Worm (Caenorhabditis elegans) whole organism, young adult: ENCODE data around the gene Y57G11C.38.
A peak's percentile ranks its signal among the peaks of the same experiment; 100 is the strongest.

Source experiments
- B0261.1 ChIP-seq: sonication (generic microtip); optimal IDR thresholded peaks from 2 replicates; lab custom pipeline; 2016; ENCODE audit warnings: mild to moderate bottlenecking, missing genetic modification characterization, moderate library complexity, missing compliant biosample characterization
- B0336.3 ChIP-seq: fragments of 200-800 bp; sonication (Bioruptor generic); IDR thresholded peaks from 2 replicates; pipeline ENCODE4 v1.3.6; 2022; ENCODE audit warnings: missing genetic modification characterization, missing compliant biosample characterization
- C17E4.6 ChIP-seq: fragments of 200-800 bp; sonication (Bioruptor generic); IDR thresholded peaks from 2 replicates; pipeline ENCODE4 v1.3.6; 2022; ENCODE audit warnings: missing genetic modification reagents, missing genetic modification characterization, missing compliant biosample characterization
- D2030.7 ChIP-seq: fragments of 200-800 bp; sonication (Bioruptor generic); IDR thresholded peaks from 2 replicates; pipeline ENCODE4 v1.3.6; 2022; ENCODE audit warnings: missing genetic modification reagents, missing genetic modification characterization, missing compliant biosample characterization
- F22D6.2 ChIP-seq: sonication (generic microtip); optimal IDR thresholded peaks from 2 replicates; lab custom pipeline; 2016; ENCODE audit warnings: mild to moderate bottlenecking, missing genetic modification characterization, missing compliant biosample characterization
- F49E8.2 ChIP-seq: sonication (generic microtip); optimal IDR thresholded peaks from 3 replicates; lab custom pipeline; 2017; ENCODE audit warnings: missing genetic modification characterization, mild to moderate bottlenecking, missing compliant biosample characterization, antibody characterized with exemption, moderate library complexity; ENCODE audit not compliant: insufficient read depth
- F52B5.7 ChIP-seq: sonication (generic microtip); optimal IDR thresholded peaks from 2 replicates; lab custom pipeline; 2016; ENCODE audit warnings: mild to moderate bottlenecking, missing genetic modification characterization, missing compliant biosample characterization
- F55B11.4 ChIP-seq: sonication (generic microtip); optimal IDR thresholded peaks from 2 replicates; lab custom pipeline; 2016; ENCODE audit warnings: missing compliant biosample characterization, missing genetic modification characterization, borderline replicate concordance; ENCODE audit not compliant: insufficient read depth
- Y53G8AR.9 ChIP-seq: fragments of 200-800 bp; sonication (Bioruptor generic); conservative IDR thresholded peaks from 2 replicates; pipeline ENCODE4 v1.3.6; 2022; ENCODE audit warnings: missing genetic modification reagents, missing genetic modification characterization, missing compliant biosample characterization
- Y95B8A.8 ChIP-seq: fragments of 200-800 bp; sonication (Bioruptor generic); IDR thresholded peaks from 2 replicates; pipeline ENCODE4 v1.3.6; 2022; ENCODE audit warnings: missing genetic modification reagents, missing genetic modification characterization, missing compliant biosample characterization
- ama-1 ChIP-seq, 3 experiments: fragments of 150-350 bp in 1 of 3; sonication (generic microtip) in 2 of 3; optimal IDR thresholded peaks; 2 replicates each; lab custom pipeline; 2014 to 2018; ENCODE audit warnings: missing biosample characterization in 2 of 3, missing genetic modification characterization in 2 of 3, missing genetic modification reagents in 2 of 3
- aptf-2 ChIP-seq: fragments of 200-800 bp; sonication (Bioruptor generic); conservative IDR thresholded peaks from 2 replicates; pipeline ENCODE4 v1.3.6; 2022; ENCODE audit warnings: missing genetic modification reagents, missing genetic modification characterization, missing compliant biosample characterization
- attf-6 ChIP-seq: fragments of 200-800 bp; sonication (Bioruptor generic); IDR thresholded peaks from 2 replicates; pipeline ENCODE4 v1.3.6; 2022; ENCODE audit warnings: missing genetic modification reagents, missing genetic modification characterization, missing compliant biosample characterization
- ccch-3 ChIP-seq: fragments of 200-800 bp; sonication (Bioruptor generic); optimal IDR thresholded peaks from 2 replicates; lab custom pipeline; 2018; ENCODE audit warnings: mild to moderate bottlenecking, missing genetic modification characterization, missing compliant biosample characterization
- chd-7 ChIP-seq: sonication (generic microtip); optimal IDR thresholded peaks from 2 replicates; lab custom pipeline; 2016; ENCODE audit warnings: mild to moderate bottlenecking, missing genetic modification characterization, moderate library complexity, missing compliant biosample characterization
- dox-1 ChIP-seq: fragments of 200-800 bp; sonication (Bioruptor generic); IDR thresholded peaks from 2 replicates; pipeline ENCODE4 v1.3.6; 2022; ENCODE audit warnings: missing genetic modification reagents, missing genetic modification characterization, missing compliant biosample characterization
- dpl-1 ChIP-seq: fragments of 150-350 bp; optimal IDR thresholded peaks from 2 replicates; lab custom pipeline; 2014; ENCODE audit warnings: missing biosample characterization, missing genetic modification reagents, missing genetic modification characterization
- egl-18 ChIP-seq: fragments of 200-800 bp; sonication (Bioruptor generic); IDR thresholded peaks from 2 replicates; pipeline ENCODE4 v1.3.6; 2022; ENCODE audit warnings: missing genetic modification reagents, missing genetic modification characterization, missing compliant biosample characterization
- him-1 ChIP-seq: sonication (generic microtip); optimal IDR thresholded peaks from 2 replicates; lab custom pipeline; 2016; ENCODE audit warnings: missing genotype, missing genetic modification reagents, missing genetic modification characterization, missing compliant biosample characterization
- hmg-1.2 ChIP-seq: fragments of 200-800 bp; sonication (Bioruptor generic); IDR thresholded peaks from 2 replicates; pipeline ENCODE4 v1.3.6; 2022; ENCODE audit warnings: missing genetic modification reagents, missing genetic modification characterization, missing compliant biosample characterization
- hrde-1 ChIP-seq: sonication (generic microtip); optimal IDR thresholded peaks from 2 replicates; lab custom pipeline; 2016; ENCODE audit warnings: missing genetic modification characterization, mild to moderate bottlenecking, missing compliant biosample characterization, moderate library complexity, missing genotype, missing genetic modification reagents, borderline replicate concordance
- let-526 ChIP-seq: fragments of 200-800 bp; sonication (Bioruptor generic); IDR thresholded peaks from 2 replicates; pipeline ENCODE4 v1.3.6; 2022; ENCODE audit warnings: missing genetic modification reagents, missing genetic modification characterization, missing compliant biosample characterization
- let-607 ChIP-seq, 2 experiments: fragments of 200-800 bp in 1 of 2; sonication (Bioruptor generic) in 1 of 2; sonication (generic microtip) in 1 of 2; optimal IDR thresholded peaks; 2 replicates each; lab custom pipeline; 2016 to 2018; ENCODE audit warnings: mild to moderate bottlenecking in 2 of 2, missing compliant biosample characterization in 2 of 2, missing genetic modification characterization in 2 of 2, moderate library complexity in 2 of 2, missing genotype in 1 of 2
- lin-35 ChIP-seq, 3 experiments: fragments of 150-350 bp in 2 of 3; sonication (generic microtip) in 1 of 3; optimal IDR thresholded peaks; 2 replicates each; lab custom pipeline; 2014 to 2018; ENCODE audit warnings: missing biosample characterization in 3 of 3, missing genetic modification characterization in 3 of 3, missing genetic modification reagents in 3 of 3
- lin-40 ChIP-seq: sonication (generic microtip); optimal IDR thresholded peaks from 2 replicates; lab custom pipeline; 2016; ENCODE audit warnings: missing genetic modification characterization, mild to moderate bottlenecking, missing compliant biosample characterization, missing genotype, missing genetic modification reagents
- madf-10 ChIP-seq: sonication (generic microtip); optimal IDR thresholded peaks from 2 replicates; lab custom pipeline; 2016; ENCODE audit warnings: mild to moderate bottlenecking, missing genetic modification characterization, missing compliant biosample characterization
- madf-8 ChIP-seq: fragments of 200-800 bp; sonication (Bioruptor generic); conservative IDR thresholded peaks from 2 replicates; pipeline ENCODE4 v1.3.6; 2022; ENCODE audit warnings: missing genetic modification reagents, missing genetic modification characterization, missing compliant biosample characterization
- mcd-1 ChIP-seq: fragments of 200-800 bp; sonication (Bioruptor generic); IDR thresholded peaks from 2 replicates; pipeline ENCODE4 v1.3.6; 2022; ENCODE audit warnings: missing genetic modification reagents, missing genetic modification characterization, missing compliant biosample characterization
- mel-28 ChIP-seq: sonication (generic microtip); optimal IDR thresholded peaks from 2 replicates; lab custom pipeline; 2016; ENCODE audit warnings: borderline replicate concordance, mild to moderate bottlenecking, missing genetic modification characterization, missing compliant biosample characterization
- nfya-2 ChIP-seq: fragments of 200-800 bp; sonication (Bioruptor generic); IDR thresholded peaks from 2 replicates; pipeline ENCODE4 v1.3.6; 2022; ENCODE audit warnings: missing genetic modification reagents, missing genetic modification characterization, missing compliant biosample characterization
- rec-8 ChIP-seq, 2 experiments: sonication (generic microtip); optimal IDR thresholded peaks; 2 replicates each; lab custom pipeline; 2016; ENCODE audit warnings: mild to moderate bottlenecking in 2 of 2, missing genetic modification characterization in 2 of 2, missing genetic modification reagents in 2 of 2, missing genotype in 2 of 2, missing biosample characterization in 1 of 2, missing compliant biosample characterization in 1 of 2, moderate library complexity in 1 of 2
- sea-2 ChIP-seq: fragments of 200-800 bp; sonication (Bioruptor generic); IDR thresholded peaks from 2 replicates; pipeline ENCODE4 v1.3.6; 2022; ENCODE audit warnings: missing genetic modification characterization, missing compliant biosample characterization
- snpc-3.4 ChIP-seq: sonication (generic microtip); optimal IDR thresholded peaks from 2 replicates; lab custom pipeline; 2017; ENCODE audit warnings: missing genetic modification characterization, mild to moderate bottlenecking, missing compliant biosample characterization, antibody characterized with exemption, moderate library complexity, missing genotype, missing genetic modification reagents
- snpc-4 ChIP-seq, 5 experiments: fragments of 150-350 bp in 1 of 5; sonication (generic microtip) in 4 of 5; optimal IDR thresholded peaks; 2 replicates each; lab custom pipeline; 2014 to 2018; ENCODE audit warnings: missing genetic modification characterization in 5 of 5, missing biosample characterization in 3 of 5, antibody characterized with exemption in 2 of 5, mild to moderate bottlenecking in 2 of 5, missing compliant biosample characterization in 2 of 5, missing genotype in 2 of 5, moderate library complexity in 2 of 5, missing genetic modification reagents in 1 of 5
- somi-1 ChIP-seq: fragments of 200-800 bp; sonication (Bioruptor generic); optimal IDR thresholded peaks from 2 replicates; lab custom pipeline; 2018; ENCODE audit warnings: mild to moderate bottlenecking, missing genetic modification characterization, missing compliant biosample characterization
- sptf-2 ChIP-seq: fragments of 200-800 bp; sonication (Bioruptor generic); optimal IDR thresholded peaks from 2 replicates; lab custom pipeline; 2018; ENCODE audit warnings: mild to moderate bottlenecking, missing genetic modification characterization, missing compliant biosample characterization
- unc-62 ChIP-seq: fragments of 150-350 bp; optimal IDR thresholded peaks from 2 replicates; lab custom pipeline; 2014; ENCODE audit warnings: missing biosample characterization, missing genetic modification reagents, missing genetic modification characterization
- xnd-1 ChIP-seq: sonication (generic microtip); optimal IDR thresholded peaks from 2 replicates; lab custom pipeline; 2016; ENCODE audit warnings: missing genotype, missing genetic modification reagents, missing genetic modification characterization, missing compliant biosample characterization
- zfh-2 ChIP-seq: fragments of 200-800 bp; sonication (Bioruptor generic); conservative IDR thresholded peaks from 2 replicates; pipeline ENCODE4 v1.3.6; 2022; ENCODE audit warnings: missing genetic modification reagents, missing genetic modification characterization, missing compliant biosample characterization
- ztf-28 ChIP-seq: fragments of 200-800 bp; sonication (Bioruptor generic); IDR thresholded peaks from 2 replicates; pipeline ENCODE4 v1.3.6; 2022; ENCODE audit warnings: missing genetic modification reagents, missing genetic modification characterization, missing compliant biosample characterization

The Y57G11C.38 gene

DNA sequence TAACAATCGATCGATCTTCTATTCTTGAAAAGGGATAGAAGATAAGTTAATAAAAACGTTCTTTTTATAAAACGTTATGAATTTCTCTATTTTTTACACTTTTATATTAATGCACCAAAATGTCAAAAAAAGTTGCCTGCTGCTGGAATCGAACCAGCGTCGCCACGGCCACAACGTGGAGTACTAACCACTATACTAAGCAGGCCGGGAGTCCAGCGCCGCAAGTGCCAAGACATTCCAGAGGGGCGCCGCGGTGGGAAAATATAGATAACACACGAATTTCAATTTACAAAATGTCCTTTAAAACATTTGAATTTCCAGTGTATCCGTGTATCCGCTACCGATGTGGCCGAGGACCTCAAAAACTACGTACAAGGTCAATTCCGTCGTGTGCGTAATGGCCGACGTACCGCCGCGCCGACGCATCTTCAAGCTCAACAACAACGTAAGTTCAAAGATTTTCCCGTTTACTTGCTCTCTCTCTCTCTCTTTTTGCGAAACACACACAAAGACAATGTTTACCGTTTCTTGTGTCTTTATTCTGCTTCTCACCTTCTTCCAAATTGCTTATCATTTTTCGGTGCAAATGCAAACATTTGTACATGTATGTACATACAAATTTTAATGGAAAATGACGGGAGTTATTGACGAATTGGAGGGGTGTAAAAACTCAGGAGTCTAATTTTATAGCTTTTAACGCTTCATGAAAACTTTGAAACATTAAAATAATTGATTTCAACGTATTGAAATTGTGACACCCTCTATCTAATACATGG lies 26.8 kb downstream of the Y57G11C.38 start (continued):
- no peak for TF ChIP-seq unc-62 (GFP tag; lab: Kevin White, UChicago)
- no peak for TF ChIP-seq hrde-1 (tag; lab: Kevin White, UChicago)
- TF ChIP-seq madf-10 (tag; lab: Kevin White, UChicago), result peak; percentile 7
- peak; percentile 62 for TF ChIP-seq snpc-3.4
- no peak for TF ChIP-seq zfh-2 (GFP tag; lab: Robert Waterston, UW)
- no peak for TF ChIP-seq F22D6.2
- TF ChIP-seq somi-1 (GFP tag; lab: Kevin White, UChicago), result no peak
- no peak for TF ChIP-seq egl-18 (GFP tag; lab: Robert Waterston, UW)
- TF ChIP-seq sptf-2, result no peak
- no peak for TF ChIP-seq F49E8.2 (tag; lab: Kevin White, UChicago)
- no peak for TF ChIP-seq xnd-1 (tag; lab: Kevin White, UChicago)
- TF ChIP-seq lin-40, result no peak
- TF ChIP-seq Y53G8AR.9 (GFP tag; lab: Robert Waterston, UW), result no peak
- no peak for TF ChIP-seq madf-8 (GFP tag; lab: Robert Waterston, UW)
- 0 out of 2 replicates have a peak, but pooled peaks have one; percentile 23 for TF ChIP-seq B0336.3
- no peak for TF ChIP-seq F52B5.7 (tag; lab: Kevin White, UChicago)
- no peak for TF ChIP-seq nfya-2 (GFP tag; lab: Robert Waterston, UW)
- TF ChIP-seq sea-2 (GFP tag; lab: Robert Waterston, UW), result no peak
- TF ChIP-seq B0261.1, result peak; percentile 81
- no peak for TF ChIP-seq ccch-3 (GFP tag; lab: Kevin White, UChicago)
- TF ChIP-seq F55B11.4 (tag; lab: Kevin White, UChicago), result no peak
- peak; percentile 56; the same call in 1 of the 2 replicates for TF ChIP-seq D2030.7 (GFP tag; lab: Robert Waterston, UW)
- no peak for TF ChIP-seq C17E4.6 (GFP tag; lab: Robert Waterston, UW)
- TF ChIP-seq mel-28, result no peak
- peak; percentile 60 for TF ChIP-seq him-1 (tag; lab: Kevin White, UChicago)
- TF ChIP-seq let-526 (GFP tag; lab: Robert Waterston, UW), result no peak
- peak; percentile 36 for TF ChIP-seq hmg-1.2 (GFP tag; lab: Robert Waterston, UW)
- no peak for TF ChIP-seq mcd-1 (GFP tag; lab: Robert Waterston, UW)
- peak in 1 of 2 experiments; percentile 4 for TF ChIP-seq rec-8 (tag; optimal IDR thresholded peaks at IDR 0.05; lab: Kevin White, UChicago)

DNA sequence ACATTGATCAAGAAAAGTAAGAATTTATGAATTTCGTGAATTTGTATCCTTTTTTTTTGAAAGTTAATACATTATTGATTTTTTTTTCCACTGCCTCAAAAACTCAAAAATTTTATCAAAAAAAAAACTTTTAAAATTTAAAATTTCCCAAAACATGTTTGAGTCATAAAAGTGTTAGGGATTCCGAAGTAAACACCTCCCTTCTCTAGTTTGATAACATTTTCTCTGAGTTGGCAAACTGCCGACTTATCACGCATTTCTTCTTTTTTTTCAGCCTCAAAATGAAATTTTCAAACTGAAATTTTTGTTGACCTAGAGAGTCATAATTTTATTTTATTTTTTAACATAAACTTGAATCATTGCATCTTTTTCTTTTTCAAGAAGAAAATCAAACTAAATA lies 28.7 kb downstream of the Y57G11C.38 start:
- TF ChIP-seq dpl-1 (GFP tag; lab: Kevin White, UChicago) (no peak), madf-8 (GFP tag; lab: Robert Waterston, UW) (no peak), ama-1 (optimal IDR thresholded peaks at IDR 0.05; lab: Kevin White, UChicago) (no peak), ama-1 (GFP tag; optimal IDR thresholded peaks at IDR 0.05; lab: Kevin White, UChicago) (no peak), xnd-1 (tag; lab: Kevin White, UChicago) (no peak), dox-1 (no peak)

DNA sequence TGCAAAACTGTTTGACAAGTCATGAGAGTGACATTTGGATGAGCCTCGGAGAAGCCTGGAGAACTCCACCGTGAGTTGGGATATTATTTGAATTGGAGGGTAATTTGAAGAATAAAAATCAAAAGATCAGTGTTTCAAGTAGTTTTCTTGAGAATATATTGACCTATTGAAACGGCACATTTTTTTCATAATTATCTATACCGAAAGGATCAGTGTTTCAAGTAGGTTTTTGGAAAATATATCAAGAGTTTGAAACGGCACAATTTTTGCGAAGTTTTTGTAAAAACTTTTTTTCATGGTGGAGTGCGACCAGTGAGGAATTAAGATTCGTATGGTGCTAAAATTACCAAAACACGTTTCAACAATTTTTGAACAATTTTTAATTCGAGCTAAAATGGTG lies 29.7 kb downstream of the Y57G11C.38 start:
- 0 out of 2 replicates have a peak, but pooled peaks have one; percentile 58 for TF ChIP-seq attf-6 (GFP tag; lab: Robert Waterston, UW)
- no peak for TF ChIP-seq let-607 (tag; optimal IDR thresholded peaks at IDR 0.05; lab: Kevin White, UChicago)
- no peak for TF ChIP-seq ztf-28 (GFP tag; lab: Robert Waterston, UW)
- TF ChIP-seq chd-7 (tag; lab: Kevin White, UChicago), result no peak
- TF ChIP-seq snpc-4 (GFP tag; optimal IDR thresholded peaks at IDR 0.05; lab: Kevin White, UChicago), result no peak
- peak in 3 of 4 experiments; percentile 11 to 52 (median 46) for TF ChIP-seq snpc-4 (tag; optimal IDR thresholded peaks at IDR 0.05; lab: Kevin White, UChicago)
- TF ChIP-seq Y95B8A.8, result no peak
- TF ChIP-seq lin-35 (GFP tag; optimal IDR thresholded peaks at IDR 0.05; lab: Kevin White, UChicago), result no peak
- no peak for TF ChIP-seq aptf-2
